Fruit fly (Drosophila melanogaster) whole organism, adult: ENCODE measurements around the gene CG5013.

Source experiments
- CG11617 ChIP-seq: fragments of 200-800 bp; sonication (Bioruptor generic); optimal IDR thresholded peaks from 2 replicates; lab custom pipeline; 2017; ENCODE audit warnings: mild to moderate bottlenecking, missing biosample characterization, missing genetic modification reagents, missing genetic modification characterization
- CG12768 ChIP-seq: fragments of 200-800 bp; sonication (Bioruptor generic); optimal IDR thresholded peaks from 2 replicates; lab custom pipeline; 2017; ENCODE audit warnings: missing biosample characterization, missing genetic modification characterization, mild to moderate bottlenecking, moderate library complexity, missing genetic modification reagents
- CG14711 ChIP-seq: fragments of 200-800 bp; sonication (Bioruptor generic); optimal IDR thresholded peaks from 2 replicates; lab custom pipeline; 2018; ENCODE audit warnings: missing biosample characterization, mild to moderate bottlenecking, missing genetic modification characterization, moderate library complexity
- CG1620 ChIP-seq: fragments of 200-800 bp; sonication (Bioruptor generic); optimal IDR thresholded peaks from 2 replicates; lab custom pipeline; 2016; ENCODE audit warnings: missing biosample characterization, missing genetic modification characterization
- CG33017 ChIP-seq: fragments of 200-800 bp; sonication (Bioruptor generic); optimal IDR thresholded peaks from 2 replicates; lab custom pipeline; 2018; ENCODE audit warnings: missing biosample characterization, mild to moderate bottlenecking, missing genetic modification characterization, moderate library complexity
- CG5204 ChIP-seq: fragments of 200-800 bp; sonication (Bioruptor generic); optimal IDR thresholded peaks from 2 replicates; lab custom pipeline; 2016; ENCODE audit warnings: missing biosample characterization, missing genetic modification characterization
- CG7045 ChIP-seq: fragments of 200-800 bp; sonication (Bioruptor generic); optimal IDR thresholded peaks from 2 replicates; lab custom pipeline; 2017; ENCODE audit warnings: missing biosample characterization, mild to moderate bottlenecking, missing genetic modification characterization
- CG7101 ChIP-seq: fragments of 200-800 bp; sonication (Bioruptor generic); optimal IDR thresholded peaks from 2 replicates; lab custom pipeline; 2018; ENCODE audit warnings: missing biosample characterization, mild to moderate bottlenecking, missing genetic modification characterization, moderate library complexity
- Clk ChIP-seq: fragments of 200-800 bp; sonication (Bioruptor generic); optimal IDR thresholded peaks from 2 replicates; lab custom pipeline; 2017; ENCODE audit warnings: missing biosample characterization, missing genetic modification characterization
- Crg-1 ChIP-seq: fragments of 200-800 bp; sonication (Bioruptor generic); optimal IDR thresholded peaks from 2 replicates; lab custom pipeline; 2016; ENCODE audit warnings: missing biosample characterization, missing genetic modification characterization
- Hr96 ChIP-seq: fragments of 200-800 bp; sonication (Bioruptor generic); optimal IDR thresholded peaks from 2 replicates; lab custom pipeline; 2016; ENCODE audit warnings: missing biosample characterization, missing genetic modification characterization
- Mnt ChIP-seq: fragments of 200-800 bp; sonication (Bioruptor generic); optimal IDR thresholded peaks from 2 replicates; lab custom pipeline; 2016; ENCODE audit warnings: missing biosample characterization, mild to moderate bottlenecking, missing genetic modification characterization
- bab1 ChIP-seq: fragments of 200-800 bp; sonication (Bioruptor generic); optimal IDR thresholded peaks from 3 replicates; lab custom pipeline; 2019; ENCODE audit warnings: missing biosample characterization, mild to moderate bottlenecking, missing genetic modification characterization, moderate library complexity
- cic ChIP-seq: fragments of 200-800 bp; sonication (Bioruptor generic); optimal IDR thresholded peaks from 2 replicates; lab custom pipeline; 2017; ENCODE audit warnings: missing biosample characterization, mild to moderate bottlenecking, missing genetic modification characterization, moderate library complexity
- cnc ChIP-seq, 2 experiments: fragments of >200 bp; optimal IDR thresholded peaks; 2 replicates each; lab custom pipeline; 2017
- kay ChIP-seq: fragments of 200-800 bp; sonication (Bioruptor generic); peaks from one replicate; lab custom pipeline; 2016; ENCODE audit warnings: missing biosample characterization, missing genetic modification characterization, borderline replicate concordance
- ovo ChIP-seq: fragments of 200-800 bp; sonication (Bioruptor generic); optimal IDR thresholded peaks from 2 replicates; lab custom pipeline; 2016; ENCODE audit warnings: missing biosample characterization, missing genetic modification characterization
- pad ChIP-seq: fragments of 200-800 bp; sonication (Bioruptor generic); optimal IDR thresholded peaks from 3 replicates; lab custom pipeline; 2017; ENCODE audit warnings: missing biosample characterization, missing genetic modification characterization, mild to moderate bottlenecking, moderate library complexity, missing genetic modification reagents
- tj ChIP-seq: fragments of 200-800 bp; sonication (Bioruptor generic); optimal IDR thresholded peaks from 3 replicates; lab custom pipeline; 2017; ENCODE audit warnings: missing biosample characterization, mild to moderate bottlenecking, missing genetic modification characterization, moderate library complexity
- toe ChIP-seq: fragments of 200-800 bp; sonication (Bioruptor generic); optimal IDR thresholded peaks from 2 replicates; lab custom pipeline; 2016; ENCODE audit warnings: missing biosample characterization, missing genetic modification characterization

The CG5013 gene

DNA sequence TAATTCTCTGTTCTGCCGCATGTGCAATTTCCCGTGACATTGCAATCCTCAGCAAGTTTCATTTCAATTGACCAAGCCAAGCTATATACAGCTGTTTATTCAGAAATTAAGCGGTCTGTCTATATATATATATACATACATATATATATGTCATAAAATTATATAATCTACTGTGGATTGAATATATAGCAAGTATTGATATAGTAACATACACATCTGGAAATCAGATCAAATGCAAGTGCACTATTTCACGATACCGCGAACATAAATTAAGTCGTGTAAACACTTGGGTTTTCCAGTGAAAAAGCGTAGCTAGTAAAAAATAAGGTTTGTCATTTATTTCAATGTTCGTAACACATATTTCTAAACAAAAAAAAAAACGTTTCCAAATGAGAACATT is 3.4 kb upstream of the CG5013 start, which contains the start of gene Jhbp5:
Jhbp5 (minus strand) TSS at position 101 of the 400 bp plus-strand sequence.
- peak; percentile 72 for TF ChIP-seq tj (GFP tag; lab: Kevin White, UChicago)
- no peak for TF ChIP-seq cic

DNA sequence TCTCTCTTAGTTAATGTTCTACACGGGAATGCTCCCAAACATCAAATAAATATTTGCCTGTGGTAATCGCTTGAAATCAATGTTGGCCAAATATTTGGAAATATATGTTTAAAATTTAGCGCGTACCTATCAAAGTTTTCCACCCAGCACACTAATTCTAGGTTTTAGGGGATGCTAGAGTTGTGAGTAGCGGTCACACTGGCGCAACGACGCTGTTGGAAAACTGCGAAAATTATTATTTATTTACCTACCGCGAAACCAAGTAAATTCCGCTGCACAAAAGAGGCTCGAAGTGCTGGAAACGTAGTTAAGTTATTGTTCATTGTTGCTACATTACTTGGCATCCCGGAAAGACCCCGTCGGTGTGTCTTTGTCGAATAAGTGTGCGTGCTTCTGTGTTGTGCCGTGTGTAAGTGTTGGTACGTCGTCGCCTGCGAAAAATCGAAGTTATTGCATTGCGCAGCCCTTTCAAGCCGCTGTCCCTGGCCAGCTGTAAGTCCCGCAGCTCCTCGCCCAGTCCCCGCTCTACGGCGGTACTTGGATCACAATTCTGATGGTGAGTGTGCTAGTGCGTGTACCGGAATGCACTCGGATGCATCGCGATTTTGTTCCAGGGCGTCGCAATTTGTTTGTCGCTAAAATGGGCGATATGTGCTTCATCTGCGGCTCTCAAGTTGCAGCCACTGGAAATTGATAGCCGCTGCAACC is 1.3 kb downstream of the CG5013 start, which contains the start of gene msps:
msps (plus strand) TSS at position 181 of the 708 bp plus-strand sequence.
- no peak for TF ChIP-seq Clk (GFP tag; lab: Kevin White, UChicago)
- TF ChIP-seq pad (GFP tag; lab: Kevin White, UChicago) = no peak
- TF ChIP-seq cic = no peak
- no peak for TF ChIP-seq CG33017 (tag; lab: Kevin White, UChicago)
- no peak for TF ChIP-seq ovo (GFP tag; lab: Kevin White, UChicago)

DNA sequence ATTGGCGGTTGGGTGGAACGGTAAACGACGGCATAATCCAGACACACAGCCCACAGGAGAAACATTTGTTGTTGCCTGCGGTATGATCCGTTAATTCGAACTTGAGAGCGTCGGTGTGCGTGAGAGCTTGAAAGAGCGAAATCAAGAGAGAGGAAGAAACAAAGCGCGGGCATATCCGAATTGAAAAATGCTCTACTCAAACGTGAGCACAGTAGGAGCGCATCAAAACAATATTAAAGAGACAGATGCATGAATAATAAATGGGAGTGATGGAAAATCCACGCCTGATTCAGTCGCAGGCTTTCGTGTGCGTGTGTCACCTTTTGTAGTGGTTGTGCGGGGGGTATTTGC is 1.8 kb downstream of the CG5013 start:
- TF ChIP-seq CG7101 (tag; lab: Kevin White, UChicago) (no peak), CG14711 (tag; lab: Kevin White, UChicago) (no peak), Hr96 (GFP tag; lab: Kevin White, UChicago) (no peak), CG33017 (tag; lab: Kevin White, UChicago) (no peak), CG7045 (GFP tag; lab: Kevin White, UChicago) (peak; percentile 1), toe (GFP tag; lab: Kevin White, UChicago) (no peak), kay (GFP tag; lab: Kevin White, UChicago) (no peak), Mnt (GFP tag; lab: Kevin White, UChicago) (no peak), CG1620 (GFP tag; lab: Kevin White, UChicago) (no peak), ovo (GFP tag; lab: Kevin White, UChicago) (peak; percentile 66), pad (GFP tag; lab: Kevin White, UChicago) (peak; percentile 98), tj (GFP tag; lab: Kevin White, UChicago) (no peak), CG12768 (no peak), CG5204 (GFP tag; lab: Kevin White, UChicago) (no peak), cnc (optimal IDR thresholded peaks at IDR 0.05; lab: Kevin White, UChicago) (no peak), CG11617 (GFP tag; lab: Kevin White, UChicago) (no peak), Clk (GFP tag; lab: Kevin White, UChicago) (no peak), Crg-1 (GFP tag; lab: Kevin White, UChicago) (no peak), bab1 (GFP tag; lab: Kevin White, UChicago) (peak; percentile 37), cic (no peak)

DNA sequence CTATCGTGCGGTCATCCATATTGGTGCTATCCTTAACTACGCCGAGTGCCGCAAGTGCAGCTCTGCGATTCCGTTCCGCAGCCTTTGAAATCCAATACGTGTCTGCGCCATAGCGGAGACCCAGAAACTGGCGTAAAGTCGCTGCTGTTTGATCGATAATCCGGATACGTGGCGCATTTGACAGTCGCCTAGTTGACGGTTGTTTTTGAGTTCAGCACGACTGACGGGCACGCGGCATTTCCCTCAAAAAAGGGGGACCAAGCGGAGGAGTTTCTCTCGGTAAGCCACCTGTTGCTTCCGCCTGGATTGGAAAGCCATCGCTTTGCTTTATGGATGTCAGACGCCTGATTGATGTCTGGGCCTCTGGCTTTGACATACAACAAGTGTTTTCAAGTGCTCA is 18.0 kb downstream of the CG5013 start, which contains the start of gene CG10185:
CG10185 (minus strand) TSS at position 101 of the 400 bp plus-strand sequence.
- TF ChIP-seq toe (GFP tag; lab: Kevin White, UChicago) (no peak), CG5204 (GFP tag; lab: Kevin White, UChicago) (no peak), CG12768 (no peak), CG7045 (GFP tag; lab: Kevin White, UChicago) (no peak), cic (no peak), cnc (optimal IDR thresholded peaks at IDR 0.05; lab: Kevin White, UChicago) (no peak), Hr96 (GFP tag; lab: Kevin White, UChicago) (no peak), Crg-1 (GFP tag; lab: Kevin White, UChicago) (no peak), CG14711 (tag; lab: Kevin White, UChicago) (no peak), kay (GFP tag; lab: Kevin White, UChicago) (no peak), CG7101 (tag; lab: Kevin White, UChicago) (no peak)

DNA sequence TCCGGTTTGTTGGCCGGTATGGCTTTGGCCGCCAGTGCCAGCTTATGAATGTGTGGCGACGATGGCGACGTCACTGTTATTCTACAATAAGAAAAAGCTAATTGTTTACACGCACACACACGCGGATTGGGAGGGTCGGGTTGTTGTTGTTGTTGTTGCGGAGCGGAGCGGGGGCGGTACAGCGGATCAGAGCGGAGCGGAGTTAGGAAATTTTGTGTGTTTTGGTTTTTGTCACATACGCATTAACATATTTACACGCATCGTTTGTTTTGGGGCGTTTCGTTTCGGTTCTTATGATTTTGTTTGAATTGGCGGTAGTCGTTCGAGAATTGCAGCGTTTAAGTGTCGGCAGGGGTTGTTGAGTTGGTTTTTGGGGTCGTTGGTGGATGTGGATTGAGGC is 19.8 kb downstream of the CG5013 start:
- TF ChIP-seq CG14711 (tag; lab: Kevin White, UChicago) = no peak
- TF ChIP-seq tj (GFP tag; lab: Kevin White, UChicago) = no peak
- TF ChIP-seq Hr96 (GFP tag; lab: Kevin White, UChicago) = no peak
- TF ChIP-seq Clk (GFP tag; lab: Kevin White, UChicago) = no peak
- TF ChIP-seq CG7101 (tag; lab: Kevin White, UChicago) = no peak
- TF ChIP-seq cic = no peak

DNA sequence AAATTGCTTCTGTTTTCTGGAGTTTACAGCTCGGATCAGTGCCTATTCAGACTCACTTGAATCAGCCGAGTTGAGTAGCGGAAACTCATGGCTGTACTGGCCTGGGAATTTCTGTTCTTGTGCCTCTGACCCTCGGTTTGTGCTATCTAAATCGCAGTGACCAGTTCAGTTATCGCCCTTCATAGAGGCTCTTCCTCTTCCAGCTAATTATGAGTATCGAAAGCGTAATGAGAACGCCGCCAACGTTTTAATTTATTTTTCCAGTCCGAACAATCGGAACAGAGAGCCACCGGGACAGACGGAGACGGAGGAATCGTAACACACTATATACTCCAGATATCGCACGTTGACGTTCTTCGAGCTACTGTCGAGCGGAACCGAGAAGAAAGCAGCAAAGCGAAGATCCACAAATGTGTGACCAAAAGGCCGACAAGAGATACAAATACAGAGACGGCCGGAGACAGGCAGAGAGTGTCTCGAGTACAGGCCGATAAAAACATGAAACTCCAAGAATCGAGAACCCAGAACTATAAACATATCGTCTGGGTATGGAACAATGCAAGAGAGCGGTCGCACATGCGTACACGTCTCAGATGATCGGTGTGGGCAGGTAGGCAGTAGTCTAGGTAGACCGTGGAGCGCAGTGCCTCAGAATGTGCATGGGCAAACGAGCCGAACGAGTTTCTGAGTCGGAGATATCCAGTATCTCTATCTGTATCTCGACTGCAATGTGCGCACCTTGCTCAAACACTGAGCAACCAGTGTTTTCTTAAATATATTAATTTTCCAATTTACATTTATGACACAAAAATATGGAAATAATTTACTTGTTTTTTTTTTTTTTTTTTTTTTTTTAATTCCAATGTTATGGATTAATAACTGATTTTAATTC is 22.5 kb downstream of the CG5013 start:
- TF ChIP-seq CG5204 (GFP tag; lab: Kevin White, UChicago) (peak; percentile 5), tj (GFP tag; lab: Kevin White, UChicago) (no peak)

DNA sequence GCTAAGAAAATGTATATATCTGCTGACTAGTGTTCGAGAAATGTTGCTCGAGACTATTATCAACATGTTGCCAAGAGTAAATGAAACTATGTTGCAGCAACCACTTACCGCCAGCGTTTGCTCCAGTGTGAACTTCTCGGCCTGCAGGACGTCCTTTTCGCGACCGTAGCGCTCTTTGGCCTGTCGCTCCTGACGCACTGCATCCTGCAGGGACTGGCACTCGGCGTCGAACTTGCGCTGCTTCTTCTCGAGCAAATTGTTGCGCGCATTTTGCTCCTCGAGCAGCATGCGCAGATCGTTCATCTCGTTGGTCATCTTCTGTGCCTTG is 23.1 kb downstream of the CG5013 start:
- TF ChIP-seq cic (no peak), ovo (GFP tag; lab: Kevin White, UChicago) (no peak), Clk (GFP tag; lab: Kevin White, UChicago) (no peak), Mnt (GFP tag; lab: Kevin White, UChicago) (no peak), kay (GFP tag; lab: Kevin White, UChicago) (no peak), CG14711 (tag; lab: Kevin White, UChicago) (no peak), CG33017 (tag; lab: Kevin White, UChicago) (no peak)
